Worm (Caenorhabditis elegans) whole organism, early embryonic: ENCODE data around the gene T28C6.10.

Experiments used
- flt-1 ChIP-seq: fragments of 200-800 bp; sonication (Bioruptor generic); IDR thresholded peaks from 2 replicates; pipeline ENCODE4 v1.3.6; 2022; ENCODE audit warnings: missing genetic modification characterization, missing compliant biosample characterization
- hnd-1 ChIP-seq: sonication (generic microtip); optimal IDR thresholded peaks from 2 replicates; lab custom pipeline; 2016; ENCODE audit warnings: missing genetic modification characterization, missing compliant biosample characterization
- pes-1 ChIP-seq: fragments of 200-800 bp; sonication (Bioruptor generic); IDR thresholded peaks from 2 replicates; pipeline ENCODE4 v1.3.6; 2022; ENCODE audit warnings: missing genetic modification reagents, missing genetic modification characterization, missing compliant biosample characterization

DNA sequence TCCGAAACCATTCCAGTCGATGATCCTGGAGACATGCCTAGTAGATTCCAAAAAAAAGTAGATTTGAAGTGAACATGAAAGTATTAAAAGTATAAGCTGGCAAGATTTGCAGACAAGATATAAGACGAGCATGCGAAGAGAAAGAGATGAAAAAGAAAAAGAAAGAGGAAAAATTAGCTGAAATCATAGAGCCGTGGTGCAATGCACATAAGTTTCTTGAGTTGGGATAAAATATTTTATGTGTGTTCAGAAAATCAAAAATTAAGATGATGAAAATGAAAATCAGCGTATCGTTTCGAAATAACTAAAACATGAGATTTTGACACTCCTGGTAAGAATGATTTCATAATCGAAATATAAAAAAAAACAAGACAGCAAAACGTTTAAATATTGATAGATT lies 26.7 kb downstream of the T28C6.10 start, which contains the start of gene T11B7.2:
- TF ChIP-seq pes-1 (GFP tag; lab: Robert Waterston, UW) (no peak), flt-1 (GFP tag; lab: Robert Waterston, UW) (no peak), hnd-1 (tag; lab: Kevin White, UChicago) (no peak)
